5 fruit fly cellular contexts compared by ENCODE assay signal in genomic region chrX:12890166-12890825, dm6.
TF ChIP-seq lines count a peak whose summit lies in the region.

No protein-coding gene starts in this region.

- no peak for TF ChIP-seq CTCF in whole organism, embryonic (GFP tag; optimal IDR thresholded peaks at IDR 0.05; lab: Kevin White, UChicago)

TF ChIP-seq in whole organism, adult, 20 proteins besides CTCF, POLR2A, EP300 and RAD21:
- peak; percentile 11 for TF ChIP-seq kay (GFP tag; lab: Kevin White, UChicago; ENCODE audit: borderline replicate concordance)
- TF ChIP-seq Mnt (GFP tag; optimal IDR thresholded peaks at IDR 0.05; lab: Kevin White, UChicago): no peak
TF ChIP-seq in whole organism, adult: peak in this region for 1.

TF ChIP-seq in whole organism, embryonic, 481 proteins besides CTCF, POLR2A, EP300 and RAD21 (continues in another document):
- TF ChIP-seq Six4 (GFP tag; optimal IDR thresholded peaks at IDR 0.05; lab: Kevin White, UChicago) (no peak), seq (GFP tag; IDR thresholded peaks at IDR 0.05; lab: Robert Waterston, UW) (no peak), HHEX (GFP tag; optimal IDR thresholded peaks at IDR 0.05; lab: Kevin White, UChicago) (no peak), stwl (tag; optimal IDR thresholded peaks at IDR 0.05; lab: Kevin White, UChicago) (no peak), Trl (optimal IDR thresholded peaks at IDR 0.05; lab: Kevin White, UChicago) (peak; percentile 1 to 59), Trl (GFP tag; optimal IDR thresholded peaks at IDR 0.05; lab: Kevin White, UChicago) (no peak), Ravus (GFP tag; IDR thresholded peaks at IDR 0.05; lab: Robert Waterston, UW) (no peak), Fer1 (GFP tag; optimal IDR thresholded peaks at IDR 0.05; lab: Kevin White, UChicago) (no peak), chn (GFP tag; optimal IDR thresholded peaks at IDR 0.05; lab: Kevin White, UChicago) (no peak), nom (GFP tag; optimal IDR thresholded peaks at IDR 0.05; lab: Kevin White, UChicago) (peak; percentile 97), row (GFP tag; IDR thresholded peaks at IDR 0.05; lab: Robert Waterston, UW) (no peak), CG15269 (tag; optimal IDR thresholded peaks at IDR 0.05; lab: Kevin White, UChicago) (no peak), CG18764 (GFP tag; optimal IDR thresholded peaks at IDR 0.05; lab: Kevin White, UChicago) (no peak), CG3065 (GFP tag; optimal IDR thresholded peaks at IDR 0.05; lab: Kevin White, UChicago) (no peak), chif (GFP tag; optimal IDR thresholded peaks at IDR 0.05; lab: Kevin White, UChicago) (no peak), CG3838 (GFP tag; optimal IDR thresholded peaks at IDR 0.05; lab: Kevin White, UChicago) (no peak), twi (tag; optimal IDR thresholded peaks at IDR 0.05; lab: Kevin White, UChicago) (no peak), CG1602 (GFP tag; optimal IDR thresholded peaks at IDR 0.05; lab: Kevin White, UChicago) (no peak), crp (GFP tag; optimal IDR thresholded peaks at IDR 0.05; lab: Kevin White, UChicago) (no peak), bsh (GFP tag; optimal IDR thresholded peaks at IDR 0.05; lab: Kevin White, UChicago) (peak in 1 of 2 experiments; percentile 70), Oli (tag; optimal IDR thresholded peaks at IDR 0.05; lab: Kevin White, UChicago) (no peak), nerfin-1 (tag; optimal IDR thresholded peaks at IDR 0.05; lab: Kevin White, UChicago) (no peak), cad (GFP tag; optimal IDR thresholded peaks at IDR 0.05; lab: Kevin White, UChicago) (no peak), Rx (GFP tag; IDR thresholded peaks at IDR 0.05; lab: Robert Waterston, UW) (no peak)

TF ChIP-seq in whole organism, prepupa, 60 proteins besides CTCF, POLR2A, EP300 and RAD21 (continues in another document):
- TF ChIP-seq lz (GFP tag; optimal IDR thresholded peaks at IDR 0.05; lab: Kevin White, UChicago): no peak
- peak; percentile 13 for TF ChIP-seq CG32006 (GFP tag; optimal IDR thresholded peaks at IDR 0.05; lab: Kevin White, UChicago)
- no peak for TF ChIP-seq Blimp-1 (GFP tag; optimal IDR thresholded peaks at IDR 0.05; lab: Kevin White, UChicago)
- TF ChIP-seq CG11902 (GFP tag; optimal IDR thresholded peaks at IDR 0.05; lab: Kevin White, UChicago): no peak
- TF ChIP-seq achi (GFP tag; optimal IDR thresholded peaks at IDR 0.05; lab: Kevin White, UChicago): no peak
- TF ChIP-seq CG1621 (tag; optimal IDR thresholded peaks at IDR 0.05; lab: Kevin White, UChicago): peak; percentile 8
- TF ChIP-seq CG4318 (GFP tag; optimal IDR thresholded peaks at IDR 0.05; lab: Kevin White, UChicago): no peak
- TF ChIP-seq acj6 (GFP tag; optimal IDR thresholded peaks at IDR 0.05; lab: Kevin White, UChicago): no peak
- TF ChIP-seq net (GFP tag; optimal IDR thresholded peaks at IDR 0.05; lab: Kevin White, UChicago): peak; percentile 52
- TF ChIP-seq fkh (GFP tag; optimal IDR thresholded peaks at IDR 0.05; lab: Kevin White, UChicago): no peak
- peak; percentile 3 for TF ChIP-seq CG7368 (GFP tag; optimal IDR thresholded peaks at IDR 0.05; lab: Kevin White, UChicago)
- peak; percentile 28 for TF ChIP-seq Smox (GFP tag; optimal IDR thresholded peaks at IDR 0.05; lab: Kevin White, UChicago)
- TF ChIP-seq CG6276 (GFP tag; optimal IDR thresholded peaks at IDR 0.05; lab: Kevin White, UChicago): peak; percentile 38
- no peak for TF ChIP-seq Hr4 (GFP tag; optimal IDR thresholded peaks at IDR 0.05; lab: Kevin White, UChicago)
- TF ChIP-seq Sox14 (GFP tag; optimal IDR thresholded peaks at IDR 0.05; lab: Kevin White, UChicago): no peak
- TF ChIP-seq CG6792 (GFP tag; optimal IDR thresholded peaks at IDR 0.05; lab: Kevin White, UChicago): no peak
- TF ChIP-seq Sox15 (GFP tag; optimal IDR thresholded peaks at IDR 0.05; lab: Kevin White, UChicago): no peak
- peak; percentile 89 to 90 for TF ChIP-seq ss (GFP tag; optimal IDR thresholded peaks at IDR 0.05; lab: Kevin White, UChicago)
- TF ChIP-seq Eip75B (GFP tag; optimal IDR thresholded peaks at IDR 0.05; lab: Kevin White, UChicago): no peak
- no peak for TF ChIP-seq Gug (GFP tag; IDR thresholded peaks at IDR 0.05; lab: Robert Waterston, UW)
- no peak for TF ChIP-seq dsx (GFP tag; optimal IDR thresholded peaks at IDR 0.05; lab: Kevin White, UChicago; ENCODE audit: poor library complexity, severe bottlenecking)
- peak; percentile 42 for TF ChIP-seq CG10669 (GFP tag; optimal IDR thresholded peaks at IDR 0.05; lab: Kevin White, UChicago)
- no peak for TF ChIP-seq CG11294 (GFP tag; IDR thresholded peaks at IDR 0.05; lab: Robert Waterston, UW)

TF ChIP-seq in whole organism, pupa, 21 proteins besides CTCF, POLR2A, EP300 and RAD21:
- TF ChIP-seq CG34367 (tag; optimal IDR thresholded peaks at IDR 0.05; lab: Kevin White, UChicago) (peak; percentile 41), CG13204 (GFP tag; optimal IDR thresholded peaks at IDR 0.05; lab: Kevin White, UChicago) (peak; percentile 77), CG8301 (tag; optimal IDR thresholded peaks at IDR 0.05; lab: Kevin White, UChicago) (peak; percentile 38), CG12605 (GFP tag; IDR thresholded peaks at IDR 0.05; lab: Robert Waterston, UW) (no peak; the same call in 1 of the 2 replicates), rn (GFP tag; IDR thresholded peaks at IDR 0.05; lab: Robert Waterston, UW) (no peak), CG32121 (GFP tag; IDR thresholded peaks at IDR 0.05; lab: Robert Waterston, UW) (no peak), CG4496 (GFP tag; IDR thresholded peaks at IDR 0.05; lab: Robert Waterston, UW) (no peak), D1 (tag; optimal IDR thresholded peaks at IDR 0.05; lab: Kevin White, UChicago) (no peak), Snoo (tag; optimal IDR thresholded peaks at IDR 0.05; lab: Kevin White, UChicago) (peak; percentile 36), CG15710 (tag; optimal IDR thresholded peaks at IDR 0.05; lab: Kevin White, UChicago) (peak; percentile 34), CG10348 (GFP tag; IDR thresholded peaks at IDR 0.05; lab: Robert Waterston, UW) (no peak), Pif1A (GFP tag; optimal IDR thresholded peaks at IDR 0.05; lab: Kevin White, UChicago) (peak; percentile 48), fd96Ca (GFP tag; IDR thresholded peaks at IDR 0.05; lab: Robert Waterston, UW) (no peak), Pif1B (GFP tag; optimal IDR thresholded peaks at IDR 0.05; lab: Kevin White, UChicago) (peak; percentile 43), CG9948 (tag; optimal IDR thresholded peaks at IDR 0.05; lab: Kevin White, UChicago) (peak; percentile 21), gl (tag; optimal IDR thresholded peaks at IDR 0.05; lab: Kevin White, UChicago) (peak; percentile 62), Ets98B (GFP tag; IDR thresholded peaks at IDR 0.05; lab: Robert Waterston, UW) (no peak), CG8159 (tag; optimal IDR thresholded peaks at IDR 0.05; lab: Kevin White, UChicago) (peak; percentile 56), CG14655 (GFP tag; optimal IDR thresholded peaks at IDR 0.05; lab: Kevin White, UChicago) (peak; percentile 38), EcR (GFP tag; optimal IDR thresholded peaks at IDR 0.05; lab: Kevin White, UChicago) (no peak), CG17806 (tag; optimal IDR thresholded peaks at IDR 0.05; lab: Kevin White, UChicago) (peak; percentile 44)
TF ChIP-seq in whole organism, pupa: peak in this region for 12.

TF ChIP-seq in whole organism, wandering third instar larva, 38 proteins besides CTCF, POLR2A, EP300 and RAD21:
- peak; percentile 34 to 67 for TF ChIP-seq dl (GFP tag; optimal IDR thresholded peaks at IDR 0.05; lab: Kevin White, UChicago; ENCODE audit: insufficient read depth in 1 of 2, partially characterized antibody in 2 of 2)
- no peak for TF ChIP-seq br (GFP tag; optimal IDR thresholded peaks at IDR 0.05; lab: Kevin White, UChicago)
- no peak for TF ChIP-seq foxo (GFP tag; optimal IDR thresholded peaks at IDR 0.05; lab: Kevin White, UChicago)
- TF ChIP-seq Hnf4 (GFP tag; optimal IDR thresholded peaks at IDR 0.05; lab: Kevin White, UChicago): peak; percentile 57
- TF ChIP-seq Rel (GFP tag; optimal IDR thresholded peaks at IDR 0.05; lab: Kevin White, UChicago): no peak
- peak; percentile 79 for TF ChIP-seq Rel (tag; optimal IDR thresholded peaks at IDR 0.05; lab: Kevin White, UChicago)
- TF ChIP-seq Dif (GFP tag; optimal IDR thresholded peaks at IDR 0.05; lab: Kevin White, UChicago; ENCODE audit: partially characterized antibody): peak; percentile 55
